Fruit fly (Drosophila melanogaster) whole organism, embryonic: ENCODE measurements around the gene CG13085.

ENCODE experiments used
- Abd-B ChIP-seq: fragments of 200-800 bp; sonication (Bioruptor generic); optimal IDR thresholded peaks from 2 replicates; lab custom pipeline; 2018; ENCODE audit warnings: missing biosample characterization, mild to moderate bottlenecking, missing genetic modification characterization, moderate library complexity
- Adf1 ChIP-seq: fragments of 200-800 bp; sonication (Bioruptor generic); IDR thresholded peaks from 2 replicates; pipeline ENCODE4 v1.3.6; 2022; ENCODE audit warnings: missing biosample characterization, missing genetic modification characterization
- B-H1 ChIP-seq: fragments of 200-800 bp; sonication (Bioruptor generic); IDR thresholded peaks from 3 replicates; pipeline ENCODE4 v1.3.6; 2022; ENCODE audit warnings: missing biosample characterization, missing genetic modification characterization
- BEAF-32 ChIP-seq: fragments of 200-800 bp; sonication (Bioruptor generic); optimal IDR thresholded peaks from 3 replicates; lab custom pipeline; 2017; ENCODE audit warnings: missing biosample characterization, missing genetic modification characterization, mild to moderate bottlenecking, moderate library complexity, missing genetic modification reagents
- CG1024 ChIP-seq: fragments of 200-800 bp; sonication (Bioruptor generic); IDR thresholded peaks from 2 replicates; pipeline ENCODE4 v1.3.6; 2022; ENCODE audit warnings: missing biosample characterization, missing genetic modification characterization
- CG10543 ChIP-seq: fragments of 200-800 bp; sonication (Bioruptor generic); optimal IDR thresholded peaks from 3 replicates; lab custom pipeline; 2017; ENCODE audit warnings: missing biosample characterization, mild to moderate bottlenecking, missing genetic modification characterization, moderate library complexity
- CG10979 ChIP-seq: fragments of 200-800 bp; sonication (Bioruptor generic); optimal IDR thresholded peaks from 2 replicates; lab custom pipeline; 2018; ENCODE audit warnings: missing biosample characterization, mild to moderate bottlenecking, missing genetic modification characterization, moderate library complexity
- CG11085 ChIP-seq: fragments of 200-800 bp; sonication (Bioruptor generic); IDR thresholded peaks from 2 replicates; pipeline ENCODE4 v1.3.6; 2022; ENCODE audit warnings: missing biosample characterization, missing genetic modification characterization
- CG11456 ChIP-seq: fragments of 200-800 bp; sonication (Bioruptor generic); IDR thresholded peaks from 3 replicates; pipeline ENCODE4 v1.3.6; 2022; ENCODE audit warnings: missing biosample characterization, missing genetic modification characterization
- CG12744 ChIP-seq: fragments of 200-800 bp; sonication (Bioruptor generic); optimal IDR thresholded peaks from 2 replicates; lab custom pipeline; 2016; ENCODE audit warnings: missing biosample characterization, missing genetic modification characterization
- CG13287 ChIP-seq: fragments of 200-800 bp; sonication (Bioruptor generic); IDR thresholded peaks from 2 replicates; pipeline ENCODE4 v1.3.6; 2022; ENCODE audit warnings: missing biosample characterization, missing genetic modification characterization; ENCODE audit not compliant: partially characterized antibody
- CG14667 ChIP-seq: fragments of 200-800 bp; sonication (Bioruptor generic); IDR thresholded peaks from 2 replicates; pipeline ENCODE4 v1.3.6; 2022; ENCODE audit warnings: missing biosample characterization, missing genetic modification characterization
- CG15479 ChIP-seq: fragments of 200-800 bp; sonication (Bioruptor generic); optimal IDR thresholded peaks from 3 replicates; lab custom pipeline; 2019; ENCODE audit warnings: missing biosample characterization, mild to moderate bottlenecking, missing genetic modification characterization, moderate library complexity
- CG15601 ChIP-seq: fragments of 200-800 bp; sonication (Bioruptor generic); optimal IDR thresholded peaks from 3 replicates; lab custom pipeline; 2019; ENCODE audit warnings: missing biosample characterization, mild to moderate bottlenecking, missing genetic modification characterization, moderate library complexity
- CG17361 ChIP-seq: fragments of 200-800 bp; sonication (Bioruptor generic); IDR thresholded peaks from 3 replicates; pipeline ENCODE4 v1.3.6; 2022; ENCODE audit warnings: missing biosample characterization, missing genetic modification characterization
- CG34224 ChIP-seq: fragments of 200-800 bp; sonication (Bioruptor generic); IDR thresholded peaks from 3 replicates; pipeline ENCODE4 v1.3.6; 2022; ENCODE audit warnings: missing biosample characterization, missing genetic modification characterization; ENCODE audit not compliant: partially characterized antibody
- CG3838 ChIP-seq: fragments of 200-800 bp; sonication (Bioruptor generic); optimal IDR thresholded peaks from 3 replicates; lab custom pipeline; 2016; ENCODE audit warnings: missing biosample characterization, missing genetic modification characterization
- CG6272 ChIP-seq: fragments of 200-800 bp; sonication (Bioruptor generic); IDR thresholded peaks from 2 replicates; pipeline ENCODE4 v1.3.6; 2022; ENCODE audit warnings: missing biosample characterization, missing genetic modification characterization
- CG7839 ChIP-seq: fragments of 200-800 bp; sonication (Bioruptor generic); optimal IDR thresholded peaks from 3 replicates; lab custom pipeline; 2018; ENCODE audit warnings: missing biosample characterization, mild to moderate bottlenecking, missing genetic modification characterization, moderate library complexity
- CG7928 ChIP-seq: fragments of 200-800 bp; sonication (Bioruptor generic); optimal IDR thresholded peaks from 2 replicates; lab custom pipeline; 2017; ENCODE audit warnings: missing biosample characterization, mild to moderate bottlenecking, missing genetic modification characterization
- CG8089 ChIP-seq: fragments of 200-800 bp; sonication (Bioruptor generic); optimal IDR thresholded peaks from 3 replicates; lab custom pipeline; 2016; ENCODE audit warnings: missing biosample characterization, missing genetic modification characterization
- CG8765 ChIP-seq: fragments of 200-800 bp; sonication (Bioruptor generic); IDR thresholded peaks from 2 replicates; pipeline ENCODE4 v1.3.6; 2022; ENCODE audit warnings: missing biosample characterization, missing genetic modification characterization
- CG9727 ChIP-seq: fragments of 200-800 bp; sonication (Bioruptor generic); optimal IDR thresholded peaks from 3 replicates; lab custom pipeline; 2017; ENCODE audit warnings: missing biosample characterization, mild to moderate bottlenecking, missing genetic modification characterization
- CG9797 ChIP-seq: fragments of 200-800 bp; sonication (Bioruptor generic); optimal IDR thresholded peaks from 3 replicates; lab custom pipeline; 2018; ENCODE audit warnings: missing biosample characterization, mild to moderate bottlenecking, missing genetic modification characterization
- CG9817 ChIP-seq: fragments of 200-800 bp; sonication (Bioruptor generic); optimal IDR thresholded peaks from 2 replicates; lab custom pipeline; 2018; ENCODE audit warnings: missing biosample characterization, mild to moderate bottlenecking, missing genetic modification characterization, moderate library complexity
- D ChIP-seq, 2 experiments: fragments of 200-800 bp in 1 of 2; fragments of >200 bp in 1 of 2; sonication (Bioruptor generic) in 1 of 2; optimal IDR thresholded peaks; 2 replicates in 1 of 2; 3 replicates in 1 of 2; lab custom pipeline; 2017; ENCODE audit warnings: mild to moderate bottlenecking in 1 of 2, missing biosample characterization in 1 of 2, missing genetic modification characterization in 1 of 2, missing genetic modification reagents in 1 of 2
- D19A ChIP-seq: fragments of 200-800 bp; optimal IDR thresholded peaks from 3 replicates; lab custom pipeline; 2019; ENCODE audit warnings: missing biosample characterization, mild to moderate bottlenecking, missing genetic modification characterization, moderate library complexity
- Fer1 ChIP-seq: fragments of 200-800 bp; sonication (Bioruptor generic); optimal IDR thresholded peaks from 2 replicates; lab custom pipeline; 2017; ENCODE audit warnings: missing biosample characterization, mild to moderate bottlenecking, missing genetic modification characterization
- GATAe ChIP-seq: fragments of 200-800 bp; sonication (Bioruptor generic); conservative IDR thresholded peaks from 2 replicates; pipeline ENCODE4 v1.3.6; 2022; ENCODE audit warnings: missing biosample characterization, missing genetic modification characterization
- Gsc ChIP-seq: fragments of 200-800 bp; sonication (Bioruptor generic); IDR thresholded peaks from 2 replicates; pipeline ENCODE4 v1.3.6; 2022; ENCODE audit warnings: missing biosample characterization, missing genetic modification characterization
- HLH54F ChIP-seq: fragments of 200-800 bp; sonication (Bioruptor generic); optimal IDR thresholded peaks from 3 replicates; lab custom pipeline; 2016; ENCODE audit warnings: missing biosample characterization, missing genetic modification characterization
- Hey ChIP-seq: fragments of 200-800 bp; sonication (Bioruptor generic); optimal IDR thresholded peaks from 3 replicates; lab custom pipeline; 2018; ENCODE audit warnings: missing biosample characterization, mild to moderate bottlenecking, missing genetic modification characterization
- Med ChIP-seq: fragments of 200-800 bp; sonication (Bioruptor generic); peaks from one replicate; lab custom pipeline; 2016; ENCODE audit warnings: missing biosample characterization, missing genetic modification characterization, mild to moderate bottlenecking, inconsistent platforms, moderate library complexity
- Oli ChIP-seq: fragments of 200-800 bp; sonication (Bioruptor generic); optimal IDR thresholded peaks from 2 replicates; lab custom pipeline; 2018; ENCODE audit warnings: missing biosample characterization, mild to moderate bottlenecking, missing genetic modification characterization, moderate library complexity
- Scr ChIP-seq: fragments of 200-800 bp; sonication (Bioruptor generic); IDR thresholded peaks from 2 replicates; pipeline ENCODE4 v1.3.6; 2022; ENCODE audit warnings: missing biosample characterization, missing genetic modification characterization; ENCODE audit not compliant: partially characterized antibody
- Taf1 ChIP-seq: fragments of 200-800 bp; sonication (Bioruptor generic); IDR thresholded peaks from 2 replicates; pipeline ENCODE4 v1.3.6; 2022; ENCODE audit warnings: missing biosample characterization, missing genetic modification characterization
- chif ChIP-seq, 2 experiments: fragments of 200-800 bp; sonication (Bioruptor generic); optimal IDR thresholded peaks; 3 replicates each; lab custom pipeline; 2016; ENCODE audit warnings: missing biosample characterization in 2 of 2, missing genetic modification characterization in 2 of 2
- chn ChIP-seq: fragments of 200-800 bp; sonication (Bioruptor generic); optimal IDR thresholded peaks from 2 replicates; lab custom pipeline; 2016; ENCODE audit warnings: missing biosample characterization, missing genetic modification characterization
- dm ChIP-seq: fragments of 200-800 bp; sonication (Bioruptor generic); optimal IDR thresholded peaks from 3 replicates; lab custom pipeline; 2016; ENCODE audit warnings: missing biosample characterization, missing genetic modification characterization
- dysf ChIP-seq: fragments of 200-800 bp; sonication (Bioruptor generic); IDR thresholded peaks from 3 replicates; pipeline ENCODE4 v1.3.6; 2022; ENCODE audit warnings: missing biosample characterization, missing genetic modification characterization
- maf-S ChIP-seq: fragments of 200-800 bp; sonication (Bioruptor generic); optimal IDR thresholded peaks from 2 replicates; lab custom pipeline; 2016; ENCODE audit warnings: missing biosample characterization, missing genetic modification characterization
- mam ChIP-seq: fragments of 200-800 bp; sonication (Bioruptor generic); optimal IDR thresholded peaks from 3 replicates; lab custom pipeline; 2016; ENCODE audit warnings: missing biosample characterization, missing genetic modification characterization
- ro ChIP-seq: fragments of 200-800 bp; sonication (Bioruptor generic); IDR thresholded peaks from 2 replicates; pipeline ENCODE4 v1.3.6; 2022; ENCODE audit warnings: missing biosample characterization, missing genetic modification characterization
- schlank ChIP-seq: fragments of 200-800 bp; sonication (Bioruptor generic); optimal IDR thresholded peaks from 2 replicates; lab custom pipeline; 2018; ENCODE audit warnings: missing biosample characterization, mild to moderate bottlenecking, missing genetic modification characterization
- sens-2 ChIP-seq: fragments of 200-800 bp; sonication (Bioruptor generic); IDR thresholded peaks from 2 replicates; pipeline ENCODE4 v1.3.6; 2022; ENCODE audit warnings: missing biosample characterization, missing genetic modification characterization
- sima ChIP-seq: fragments of 200-800 bp; sonication (Bioruptor generic); optimal IDR thresholded peaks from 2 replicates; lab custom pipeline; 2016; ENCODE audit warnings: missing biosample characterization, missing genetic modification characterization
- stwl ChIP-seq: fragments of 200-800 bp; sonication (Bioruptor generic); optimal IDR thresholded peaks from 3 replicates; lab custom pipeline; 2018; ENCODE audit warnings: missing biosample characterization, mild to moderate bottlenecking, missing genetic modification characterization, moderate library complexity
- tgo ChIP-seq: fragments of 200-800 bp; sonication (Bioruptor generic); IDR thresholded peaks from 3 replicates; pipeline ENCODE4 v1.3.6; 2022; ENCODE audit warnings: missing biosample characterization, missing genetic modification characterization
- zfh2 ChIP-seq: fragments of 200-800 bp; sonication (Bioruptor generic); optimal IDR thresholded peaks from 2 replicates; lab custom pipeline; 2016; ENCODE audit warnings: missing biosample characterization, missing genetic modification characterization

The CG13085 gene

dm6 chr2L:19423467-19424122, at the start of gene CG13085, which contains the start of gene Alp12 (continued):
- TF ChIP-seq CG10979 (tag; lab: Kevin White, UChicago) (peak; percentile 98), chn (GFP tag; lab: Kevin White, UChicago) (peak; percentile 94), CG3838 (GFP tag; lab: Kevin White, UChicago) (peak; percentile 90), CG7839 (tag; lab: Kevin White, UChicago) (peak; percentile 98), chif (GFP tag; optimal IDR thresholded peaks at IDR 0.05; lab: Kevin White, UChicago) (peak; percentile 91 to 97), tgo (peak; percentile 97), CG1024 (peak; percentile 81), CG9797 (peak; percentile 47), Taf1 (GFP tag; lab: Robert Waterston, UW) (peak; percentile 90), maf-S (GFP tag; lab: Kevin White, UChicago) (peak; percentile 91), CG15601 (tag; lab: Kevin White, UChicago) (peak; percentile 98), CG17361 (GFP tag; lab: Robert Waterston, UW) (peak; percentile 99), BEAF-32 (GFP tag; lab: Kevin White, UChicago) (peak; percentile 30), Hey (tag; lab: Kevin White, UChicago) (peak; percentile 84), Fer1 (GFP tag; lab: Kevin White, UChicago) (peak; percentile 99), GATAe (peak; percentile 86), stwl (tag; lab: Kevin White, UChicago) (peak; percentile 31), HLH54F (GFP tag; lab: Kevin White, UChicago) (peak; percentile 91), D (optimal IDR thresholded peaks at IDR 0.05; lab: Kevin White, UChicago) (no peak), D (GFP tag; optimal IDR thresholded peaks at IDR 0.05; lab: Kevin White, UChicago) (peak; percentile 98), CG12744 (peak; percentile 95), Adf1 (GFP tag; lab: Robert Waterston, UW) (peak; percentile 83), dysf (peak; percentile 98), sima (GFP tag; lab: Kevin White, UChicago) (peak; percentile 81), CG14667 (GFP tag; lab: Robert Waterston, UW) (peak; percentile 93), CG8089 (GFP tag; lab: Kevin White, UChicago) (peak; percentile 84), mam (GFP tag; lab: Kevin White, UChicago) (peak; percentile 88), ro (GFP tag; lab: Robert Waterston, UW) (peak; percentile 93), CG6272 (GFP tag; lab: Robert Waterston, UW) (peak; percentile 93), Gsc (GFP tag; lab: Robert Waterston, UW) (no peak), B-H1 (GFP tag; lab: Robert Waterston, UW) (peak; percentile 91), CG34224 (GFP tag; lab: Robert Waterston, UW) (peak; percentile 39), CG13287 (GFP tag; lab: Robert Waterston, UW) (no peak; the same call in none of the 2 replicates), Abd-B (peak; percentile 94), D19A (peak; percentile 96), CG7928 (peak; percentile 79), CG11456 (peak; percentile 90), schlank (peak; percentile 93), Oli (peak; percentile 99), CG15479 (GFP tag; lab: Kevin White, UChicago) (no peak), zfh2 (GFP tag; lab: Kevin White, UChicago) (peak; percentile 90), CG11085 (GFP tag; lab: Robert Waterston, UW) (peak; percentile 87), Scr (GFP tag; lab: Robert Waterston, UW) (no peak), CG8765 (GFP tag; lab: Robert Waterston, UW) (peak; percentile 67), dm (GFP tag; lab: Kevin White, UChicago) (peak; percentile 85), CG10543 (peak; percentile 100), CG9817 (peak; percentile 97), sens-2 (GFP tag; lab: Robert Waterston, UW) (peak; percentile 77), Med (GFP tag; lab: Kevin White, UChicago) (peak; percentile 97), CG9727 (GFP tag; lab: Kevin White, UChicago) (peak; percentile 98)
